Worm (Caenorhabditis elegans): ENCODE data around the gene ergi-2.

The ergi-2 gene

ce11 chrX:15035748-15036147, 28.6 kb upstream of the ergi-2 start:
- TF ChIP-seq nhr-11 (tag; optimal IDR thresholded peaks at IDR 0.05) (no peak), tbx-2 (tag; optimal IDR thresholded peaks at IDR 0.05) (no peak), ceh-24 (tag; optimal IDR thresholded peaks at IDR 0.05) (no peak), nfya-1 (tag; optimal IDR thresholded peaks at IDR 0.05) (no peak), elt-4 (tag; optimal IDR thresholded peaks at IDR 0.05) (no peak), sox-4 (tag; optimal IDR thresholded peaks at IDR 0.05) (no peak), F13H6.1 (tag; optimal IDR thresholded peaks at IDR 0.05) (no peak), sox-2 (GFP tag; IDR thresholded peaks at IDR 0.05) (no peak), hlh-30 (tag; optimal IDR thresholded peaks at IDR 0.05; ENCODE audit: insufficient read depth) (no peak), ceh-14 (tag; optimal IDR thresholded peaks at IDR 0.05) (no peak), hlh-8 (tag; optimal IDR thresholded peaks at IDR 0.05) (no peak), unc-42 (tag; optimal IDR thresholded peaks at IDR 0.05) (no peak), gmeb-2 (tag; optimal IDR thresholded peaks at IDR 0.05) (no peak), ceh-45 (GFP tag; IDR thresholded peaks at IDR 0.05) (no peak), lin-11 (tag; optimal IDR thresholded peaks at IDR 0.05) (no peak), ceh-48 (tag; optimal IDR thresholded peaks at IDR 0.05) (no peak), dmd-4 (tag; optimal IDR thresholded peaks at IDR 0.05; ENCODE audit: borderline replicate concordance) (no peak), C38D4.7 (GFP tag; optimal IDR thresholded peaks at IDR 0.05) (no peak), ztf-16 (tag; optimal IDR thresholded peaks at IDR 0.05) (no peak), pqm-1 (tag; optimal IDR thresholded peaks at IDR 0.05) (no peak)

ce11 chrX:15034787-15035186, 27.7 kb upstream of the ergi-2 start, which contains the start of gene dsc-1:
dsc-1 (minus strand) TSS chrX:15034832.
- TF ChIP-seq Y22D7AL.16 (tag; optimal IDR thresholded peaks at IDR 0.05) (no peak), odd-2 (tag; optimal IDR thresholded peaks at IDR 0.05) (no peak), elt-4 (tag; optimal IDR thresholded peaks at IDR 0.05) (no peak), K09A11.1 (tag; optimal IDR thresholded peaks at IDR 0.05; ENCODE audit: insufficient read depth) (no peak), lin-11 (tag; optimal IDR thresholded peaks at IDR 0.05) (no peak), ceh-30 (tag; optimal IDR thresholded peaks at IDR 0.05) (no peak), hlh-13 (GFP tag; optimal IDR thresholded peaks at IDR 0.05) (no peak), ceh-19 (GFP tag; optimal IDR thresholded peaks at IDR 0.05) (no peak), mec-3 (tag; optimal IDR thresholded peaks at IDR 0.05; ENCODE audit: borderline replicate concordance) (no peak), elt-2 (tag; optimal IDR thresholded peaks at IDR 0.05) (no peak), ttx-3 (tag; optimal IDR thresholded peaks at IDR 0.05) (no peak), npax-4 (tag; optimal IDR thresholded peaks at IDR 0.05) (no peak), ztf-16 (tag; optimal IDR thresholded peaks at IDR 0.05) (no peak), T23F11.4 (GFP tag; optimal IDR thresholded peaks at IDR 0.05) (no peak), ets-4 (tag; optimal IDR thresholded peaks at IDR 0.05) (no peak)

ce11 chrX:15027997-15028396, 20.9 kb upstream of the ergi-2 start:
- no peak for TF ChIP-seq unc-3 (GFP tag; conservative IDR thresholded peaks at IDR 0.05)
- TF ChIP-seq unc-3 (tag; optimal IDR thresholded peaks at IDR 0.05): no peak
- TF ChIP-seq hlh-8 (tag; optimal IDR thresholded peaks at IDR 0.05): no peak
- no peak for TF ChIP-seq tbx-2 (tag; optimal IDR thresholded peaks at IDR 0.05)
- TF ChIP-seq elt-2 (tag; optimal IDR thresholded peaks at IDR 0.05): no peak
- TF ChIP-seq unc-55 (GFP tag; optimal IDR thresholded peaks at IDR 0.05): no peak
- TF ChIP-seq ceh-24 (tag; optimal IDR thresholded peaks at IDR 0.05): no peak
- TF ChIP-seq ceh-22 (tag; optimal IDR thresholded peaks at IDR 0.05): no peak
- TF ChIP-seq lim-6 (tag; optimal IDR thresholded peaks at IDR 0.05): no peak
- no peak for TF ChIP-seq ceh-2 (tag; optimal IDR thresholded peaks at IDR 0.05)
- TF ChIP-seq rnt-1 (tag; optimal IDR thresholded peaks at IDR 0.05): no peak
- TF ChIP-seq lin-11 (tag; optimal IDR thresholded peaks at IDR 0.05): no peak
- no peak for TF ChIP-seq ceh-48 (tag; optimal IDR thresholded peaks at IDR 0.05)
- TF ChIP-seq ceh-14 (tag; optimal IDR thresholded peaks at IDR 0.05): no peak
- no peak for TF ChIP-seq ceh-6 (GFP tag; optimal IDR thresholded peaks at IDR 0.05)

All from whole organism, late embryonic.